Fruit fly (Drosophila melanogaster): ENCODE results near the gene CG3793.

Gene CG3793

DNA sequence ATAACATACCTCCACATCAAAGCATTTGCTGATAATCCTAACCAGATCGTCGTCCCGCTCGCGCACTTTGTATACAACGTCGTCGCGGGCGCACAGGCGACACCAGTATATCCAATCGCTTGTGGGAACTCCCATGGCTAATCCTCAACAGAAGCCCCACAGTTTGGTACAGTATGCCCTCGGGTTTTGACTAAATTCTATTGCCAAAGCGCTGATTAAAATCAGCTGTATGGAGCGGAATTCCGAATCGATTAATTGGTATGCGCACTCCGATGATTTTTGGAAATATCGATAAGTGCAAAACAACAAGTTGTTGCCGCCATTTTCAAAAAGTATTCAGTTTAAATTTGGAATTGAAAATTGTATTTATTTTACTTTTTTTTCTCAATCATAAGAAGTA, 4.1 kb downstream of the CG3793 start, which contains the start of gene wek (continued):
- TF ChIP-seq inv (GFP tag; IDR thresholded peaks at IDR 0.05; ENCODE audit: partially characterized antibody) (peak; percentile 53), slp2 (GFP tag; optimal IDR thresholded peaks at IDR 0.05) (no peak), CG4707 (GFP tag; optimal IDR thresholded peaks at IDR 0.05) (no peak), Myb (GFP tag; optimal IDR thresholded peaks at IDR 0.05) (peak; percentile 26), CG11696 (GFP tag; IDR thresholded peaks at IDR 0.05) (no peak), Sox102F (GFP tag; optimal IDR thresholded peaks at IDR 0.05) (no peak), unc-4 (GFP tag; IDR thresholded peaks at IDR 0.05; ENCODE audit: partially characterized antibody) (peak; percentile 73), CG7372 (GFP tag; IDR thresholded peaks at IDR 0.05) (no peak), Usf (GFP tag; optimal IDR thresholded peaks at IDR 0.05) (no peak), ttk (GFP tag; IDR thresholded peaks at IDR 0.05) (no peak), CG10654 (GFP tag; optimal IDR thresholded peaks at IDR 0.05) (no peak), CG17802 (tag; optimal IDR thresholded peaks at IDR 0.05) (peak; percentile 88), bbx (GFP tag; IDR thresholded peaks at IDR 0.05; ENCODE audit: partially characterized antibody) (peak; percentile 76), NC2β (GFP tag; optimal IDR thresholded peaks at IDR 0.05) (no peak), Med (GFP tag) (peak; percentile 25), CG3995 (GFP tag; optimal IDR thresholded peaks at IDR 0.05) (peak; percentile 18), eve (GFP tag; optimal IDR thresholded peaks at IDR 0.05) (no peak), D19B (GFP tag; optimal IDR thresholded peaks at IDR 0.05) (no peak), CG15696 (tag; optimal IDR thresholded peaks at IDR 0.05) (no peak), phol (tag; optimal IDR thresholded peaks at IDR 0.05) (peak; percentile 50), CG18476 (GFP tag; optimal IDR thresholded peaks at IDR 0.05) (no peak), nerfin-1 (tag; optimal IDR thresholded peaks at IDR 0.05) (peak; percentile 73), CHES-1-like (GFP tag; optimal IDR thresholded peaks at IDR 0.05) (no peak), CG9797 (GFP tag; optimal IDR thresholded peaks at IDR 0.05) (no peak), CG14441 (GFP tag; IDR thresholded peaks at IDR 0.05) (no peak), CG7963 (GFP tag; IDR thresholded peaks at IDR 0.05; ENCODE audit: partially characterized antibody) (peak; percentile 85), nau (GFP tag; optimal IDR thresholded peaks at IDR 0.05) (no peak), disco-r (GFP tag; optimal IDR thresholded peaks at IDR 0.05) (no peak), Opbp (GFP tag; IDR thresholded peaks at IDR 0.05; ENCODE audit: partially characterized antibody) (peak; percentile 70; the same call in 2 of the 3 replicates), mld (GFP tag; IDR thresholded peaks at IDR 0.05; ENCODE audit: partially characterized antibody) (peak; percentile 78), Fer3 (tag; optimal IDR thresholded peaks at IDR 0.05) (no peak), scrt (GFP tag; optimal IDR thresholded peaks at IDR 0.05) (peak; percentile 89), ato (GFP tag; IDR thresholded peaks at IDR 0.05; ENCODE audit: partially characterized antibody) (peak; percentile 68), repo (GFP tag; optimal IDR thresholded peaks at IDR 0.05) (no peak), sd (tag; optimal IDR thresholded peaks at IDR 0.05) (no peak), Mad (GFP tag; optimal IDR thresholded peaks at IDR 0.05) (no peak), MTF-1 (GFP tag; optimal IDR thresholded peaks at IDR 0.05; ENCODE audit: borderline replicate concordance) (no peak), CG12942 (GFP tag; optimal IDR thresholded peaks at IDR 0.05) (no peak), sna (GFP tag; IDR thresholded peaks at IDR 0.05; ENCODE audit: partially characterized antibody) (peak; percentile 48; the same call in 1 of the 2 replicates), knrl (GFP tag; IDR thresholded peaks at IDR 0.05; ENCODE audit: partially characterized antibody) (peak; percentile 60; the same call in 2 of the 3 replicates), Fer1 (GFP tag; optimal IDR thresholded peaks at IDR 0.05) (no peak), cas (GFP tag; IDR thresholded peaks at IDR 0.05) (no peak), fd3F (GFP tag; optimal IDR thresholded peaks at IDR 0.05) (no peak), p53 (GFP tag; optimal IDR thresholded peaks at IDR 0.05) (no peak), Sry-δ (GFP tag; optimal IDR thresholded peaks at IDR 0.05) (peak; percentile 65), sr (GFP tag; IDR thresholded peaks at IDR 0.05) (no peak), CG10366 (GFP tag; IDR thresholded peaks at IDR 0.05) (no peak), CG5180 (GFP tag; optimal IDR thresholded peaks at IDR 0.05) (no peak), yki (optimal IDR thresholded peaks at IDR 0.05) (no peak), CG1603 (tag; optimal IDR thresholded peaks at IDR 0.05) (peak; percentile 44)

Data from whole organism, embryonic.